Fruit fly (Drosophila melanogaster) S2 (cell line): Measurements from ENCODE around the gene CG10898.

Experiments
- CG8478 ChIP-seq: fragments of >200 bp; optimal IDR thresholded peaks from 2 replicates; lab custom pipeline; 2018
- CTCF ChIP-seq, 2 experiments: fragments of >200 bp; optimal IDR thresholded peaks; 2 replicates each; lab custom pipeline; 2018

DNA sequence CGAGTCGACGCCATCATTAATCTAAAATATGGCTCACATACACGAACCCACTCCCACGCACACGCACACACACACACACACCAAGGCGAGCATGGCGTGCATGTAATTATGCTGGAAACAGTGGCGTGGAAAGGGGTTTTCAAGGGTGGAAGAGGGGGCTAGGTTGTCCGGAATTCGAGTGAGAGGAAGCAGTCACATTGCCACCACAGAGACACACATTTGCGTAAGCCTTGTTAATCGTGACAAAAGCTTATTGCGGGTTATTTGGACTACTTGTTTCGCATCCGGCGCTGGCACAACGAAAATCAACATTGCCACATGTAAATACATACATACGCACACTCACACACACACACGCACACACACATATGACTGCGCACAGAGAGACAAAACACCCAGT lies 2.6 kb upstream of the CG10898 start:
- TF ChIP-seq CG8478 (lab: Kevin White, UChicago) (no peak), CTCF (optimal IDR thresholded peaks at IDR 0.05; lab: Kevin White, UChicago) (no peak)
